Worm (Caenorhabditis elegans) whole organism, L3 larva: ENCODE data around the gene asb-2.

Source experiments
- aly-2 ChIP-seq: fragments of 150-350 bp; optimal IDR thresholded peaks from 2 replicates; lab custom pipeline; 2014; ENCODE audit warnings: missing biosample characterization, missing genetic modification characterization
- ama-1 ChIP-seq: fragments of 150-350 bp; optimal IDR thresholded peaks from 2 replicates; lab custom pipeline; 2018
- ceh-82 ChIP-seq: fragments of 150-350 bp; optimal IDR thresholded peaks from 2 replicates; lab custom pipeline; 2014; ENCODE audit warnings: missing biosample characterization, missing genetic modification characterization
- daf-12 ChIP-seq: fragments of 150-350 bp; optimal IDR thresholded peaks from 2 replicates; lab custom pipeline; 2014; ENCODE audit warnings: missing biosample characterization, missing genetic modification reagents, missing genetic modification characterization
- elt-2 ChIP-seq: sonication (generic microtip); optimal IDR thresholded peaks from 2 replicates; lab custom pipeline; 2016; ENCODE audit warnings: missing genetic modification reagents, mild to moderate bottlenecking, missing genetic modification characterization, missing compliant biosample characterization
- elt-3 ChIP-seq, 3 experiments: fragments of 150-350 bp in 1 of 3; sonication (generic microtip) in 2 of 3; optimal IDR thresholded peaks; 2 replicates in 2 of 3; 4 replicates in 1 of 3; lab custom pipeline; 2014 to 2017; ENCODE audit warnings: missing biosample characterization in 3 of 3, missing genetic modification characterization in 3 of 3
- fkh-10 ChIP-seq: sonication (generic microtip); optimal IDR thresholded peaks from 2 replicates; lab custom pipeline; 2017; ENCODE audit warnings: missing biosample characterization, missing genetic modification reagents, missing genetic modification characterization
- lin-39 ChIP-seq: fragments of 150-350 bp; optimal IDR thresholded peaks from 2 replicates; lab custom pipeline; 2018; ENCODE audit warnings: missing biosample characterization, missing genetic modification reagents, missing genetic modification characterization
- nfya-1 ChIP-seq: sonication (generic microtip); optimal IDR thresholded peaks from 2 replicates; lab custom pipeline; 2017; ENCODE audit warnings: missing genetic modification characterization, mild to moderate bottlenecking, missing compliant biosample characterization, antibody characterized with exemption, moderate library complexity; ENCODE audit not compliant: insufficient read depth
- nhr-25 ChIP-seq: sonication (generic microtip); optimal IDR thresholded peaks from 2 replicates; lab custom pipeline; 2017; ENCODE audit warnings: missing biosample characterization, missing genetic modification characterization
- nhr-76 ChIP-seq: fragments of 150-350 bp; sonication (generic microtip); optimal IDR thresholded peaks from 5 replicates; lab custom pipeline; 2014; ENCODE audit warnings: missing biosample characterization, missing genetic modification characterization
- tbx-2 ChIP-seq: sonication (generic microtip); optimal IDR thresholded peaks from 2 replicates; lab custom pipeline; 2016; ENCODE audit warnings: mild to moderate bottlenecking, missing genetic modification characterization, missing compliant biosample characterization
- unc-39 ChIP-seq: sonication (generic microtip); optimal IDR thresholded peaks from 4 replicates; lab custom pipeline; 2017; ENCODE audit warnings: missing biosample characterization, missing genetic modification characterization
- ztf-11 ChIP-seq: fragments of 150-350 bp; optimal IDR thresholded peaks from 2 replicates; lab custom pipeline; 2014; ENCODE audit warnings: missing biosample characterization, missing genetic modification characterization

- TF ChIP-seq unc-39 (tag; lab: Kevin White, UChicago), result no peak
- TF ChIP-seq ceh-82 (tag; lab: Kevin White, UChicago), result no peak
- no peak for TF ChIP-seq nhr-25 (tag; lab: Kevin White, UChicago)
- TF ChIP-seq ama-1, result no peak
- no peak for TF ChIP-seq nhr-76 (tag; lab: Kevin White, UChicago)
- no peak for TF ChIP-seq ztf-11 (tag; lab: Kevin White, UChicago)
- TF ChIP-seq elt-2 (tag; lab: Kevin White, UChicago), result no peak
- no peak for TF ChIP-seq daf-12 (tag; lab: Kevin White, UChicago)
- TF ChIP-seq lin-39 (tag; lab: Kevin White, UChicago), result no peak
- no peak for TF ChIP-seq nfya-1
- no peak for TF ChIP-seq fkh-10 (GFP tag; lab: Kevin White, UChicago)
- no peak for TF ChIP-seq aly-2 (tag; lab: Kevin White, UChicago)
- TF ChIP-seq tbx-2, result no peak
- no peak for TF ChIP-seq elt-3 (tag; optimal IDR thresholded peaks at IDR 0.05; lab: Kevin White, UChicago)
These were observed 34.2 kb upstream of the asb-2 start for ce11 chrX:4435396-4435795.
